Worm (Caenorhabditis elegans) whole organism, early embryonic: ENCODE data around the gene ZK177.3.

Experiments used
- B0310.2 ChIP-seq: sonication (generic microtip); optimal IDR thresholded peaks from 2 replicates; lab custom pipeline; 2016; ENCODE audit warnings: mild to moderate bottlenecking, missing genetic modification characterization, missing compliant biosample characterization
- F13C5.2 ChIP-seq: sonication (generic microtip); optimal IDR thresholded peaks from 2 replicates; lab custom pipeline; 2017; ENCODE audit warnings: mild to moderate bottlenecking, missing genetic modification characterization, inconsistent platforms, missing compliant biosample characterization
- aly-1 ChIP-seq: sonication (generic microtip); optimal IDR thresholded peaks from 2 replicates; lab custom pipeline; 2016; ENCODE audit warnings: missing genetic modification characterization, missing compliant biosample characterization
- ama-1 ChIP-seq: fragments of 150-350 bp; optimal IDR thresholded peaks from 2 replicates; lab custom pipeline; 2014
- ceh-13 ChIP-seq: fragments of 200-800 bp; sonication (Bioruptor generic); optimal IDR thresholded peaks from 2 replicates; lab custom pipeline; 2018; ENCODE audit warnings: mild to moderate bottlenecking, missing genetic modification characterization, missing compliant biosample characterization
- ceh-36 ChIP-seq: sonication (generic microtip); optimal IDR thresholded peaks from 2 replicates; lab custom pipeline; 2016; ENCODE audit warnings: missing genetic modification characterization, inconsistent platforms, missing compliant biosample characterization
- ets-7 ChIP-seq: sonication (generic microtip); optimal IDR thresholded peaks from 2 replicates; lab custom pipeline; 2016; ENCODE audit warnings: missing genotype, missing genetic modification characterization, missing compliant biosample characterization
- flt-1 ChIP-seq: fragments of 200-800 bp; sonication (Bioruptor generic); IDR thresholded peaks from 2 replicates; pipeline ENCODE4 v1.3.6; 2022; ENCODE audit warnings: missing genetic modification characterization, missing compliant biosample characterization
- hmbx-1 ChIP-seq: sonication (generic microtip); optimal IDR thresholded peaks from 2 replicates; lab custom pipeline; 2016; ENCODE audit warnings: mild to moderate bottlenecking, missing genetic modification characterization, missing compliant biosample characterization
- hmg-4 ChIP-seq: fragments of 200-800 bp; sonication (Bioruptor generic); optimal IDR thresholded peaks from 2 replicates; lab custom pipeline; 2018; ENCODE audit warnings: mild to moderate bottlenecking, missing genetic modification characterization, missing compliant biosample characterization
- hnd-1 ChIP-seq: sonication (generic microtip); optimal IDR thresholded peaks from 2 replicates; lab custom pipeline; 2016; ENCODE audit warnings: missing genetic modification characterization, missing compliant biosample characterization
- pes-1 ChIP-seq: fragments of 200-800 bp; sonication (Bioruptor generic); IDR thresholded peaks from 2 replicates; pipeline ENCODE4 v1.3.6; 2022; ENCODE audit warnings: missing genetic modification reagents, missing genetic modification characterization, missing compliant biosample characterization
- scrt-1 ChIP-seq: fragments of 200-800 bp; sonication (Bioruptor generic); IDR thresholded peaks from 2 replicates; pipeline ENCODE4 v1.3.6; 2022; ENCODE audit warnings: missing genetic modification characterization, missing compliant biosample characterization
- sea-1 ChIP-seq: fragments of 200-800 bp; sonication (Bioruptor generic); conservative IDR thresholded peaks from 2 replicates; pipeline ENCODE4 v1.3.6; 2022; ENCODE audit warnings: missing genetic modification characterization, missing compliant biosample characterization
- tbx-11 ChIP-seq: fragments of 200-800 bp; sonication (Bioruptor generic); IDR thresholded peaks from 2 replicates; pipeline ENCODE4 v1.3.6; 2022; ENCODE audit warnings: missing genetic modification characterization, missing compliant biosample characterization
- tbx-37 ChIP-seq: fragments of 200-800 bp; sonication (Bioruptor generic); conservative IDR thresholded peaks from 2 replicates; pipeline ENCODE4 v1.3.6; 2022; ENCODE audit warnings: missing genetic modification reagents, missing genetic modification characterization, missing compliant biosample characterization
- tra-4 ChIP-seq: sonication (generic microtip); optimal IDR thresholded peaks from 2 replicates; lab custom pipeline; 2017; ENCODE audit warnings: missing genetic modification characterization, missing compliant biosample characterization

The ZK177.3 gene

ce11 chrII:5511417-5512353 is 4.0 kb upstream of the ZK177.3 start:
- no peak for TF ChIP-seq aly-1 (tag; lab: Kevin White, UChicago)
- TF ChIP-seq flt-1 (GFP tag; lab: Robert Waterston, UW), result no peak
- no peak for TF ChIP-seq tra-4 (tag; lab: Kevin White, UChicago)
- no peak for TF ChIP-seq sea-1 (GFP tag; lab: Robert Waterston, UW)
- no peak for TF ChIP-seq F13C5.2 (tag; lab: Kevin White, UChicago)
- TF ChIP-seq B0310.2 (tag; lab: Kevin White, UChicago), result no peak
- TF ChIP-seq hnd-1, result no peak
- no peak for TF ChIP-seq scrt-1
- no peak for TF ChIP-seq hmbx-1 (tag; lab: Kevin White, UChicago)
- TF ChIP-seq ets-7 (tag; lab: Kevin White, UChicago), result no peak
- no peak for TF ChIP-seq tbx-11 (GFP tag; lab: Robert Waterston, UW)
- no peak for TF ChIP-seq ceh-13 (GFP tag; lab: Kevin White, UChicago)
- TF ChIP-seq pes-1 (GFP tag; lab: Robert Waterston, UW), result no peak
- TF ChIP-seq ama-1 (lab: Kevin White, UChicago), result no peak
- no peak for TF ChIP-seq tbx-37 (GFP tag; lab: Robert Waterston, UW)
- no peak for TF ChIP-seq ceh-36 (tag; lab: Kevin White, UChicago)

DNA sequence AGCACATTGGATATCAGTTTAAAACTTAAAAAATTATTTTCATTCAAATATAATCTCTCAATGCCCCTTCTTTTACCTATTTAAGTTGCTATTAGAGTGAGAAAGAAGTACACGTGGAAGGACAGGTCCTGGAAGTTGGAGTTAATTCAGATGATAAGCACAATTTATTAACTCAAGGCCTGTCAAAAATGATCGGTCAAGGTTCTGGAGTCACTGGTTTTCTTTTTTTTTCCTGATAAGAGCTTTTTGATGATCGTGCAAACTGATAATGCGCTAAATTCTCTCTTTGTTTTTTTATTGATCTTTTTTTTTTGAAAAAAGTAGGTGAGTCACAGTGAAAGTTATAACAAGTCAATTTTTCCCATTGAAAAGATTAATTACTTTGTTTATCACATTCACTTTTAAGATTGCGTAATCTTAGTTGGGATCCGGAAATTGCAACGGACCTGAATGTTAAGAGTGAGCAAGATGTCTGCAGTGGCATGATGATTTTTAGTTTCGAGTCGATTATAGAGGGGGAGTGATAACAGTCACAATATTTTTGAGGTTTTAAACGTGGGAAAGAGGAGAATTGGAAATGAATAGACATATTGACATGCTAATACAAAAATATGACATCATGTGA is 3.1 kb upstream of the ZK177.3 start:
- TF ChIP-seq hnd-1, result no peak
- no peak for TF ChIP-seq tbx-11 (GFP tag; lab: Robert Waterston, UW)
- no peak for TF ChIP-seq ets-7 (tag; lab: Kevin White, UChicago)
- TF ChIP-seq B0310.2 (tag; lab: Kevin White, UChicago), result no peak
- no peak for TF ChIP-seq ama-1 (lab: Kevin White, UChicago)
- TF ChIP-seq hmbx-1 (tag; lab: Kevin White, UChicago), result no peak
- no peak for TF ChIP-seq hmg-4 (GFP tag; lab: Kevin White, UChicago)
- no peak for TF ChIP-seq pes-1 (GFP tag; lab: Robert Waterston, UW)
- TF ChIP-seq ceh-36 (tag; lab: Kevin White, UChicago), result no peak
- no peak for TF ChIP-seq F13C5.2 (tag; lab: Kevin White, UChicago)
- TF ChIP-seq tbx-37 (GFP tag; lab: Robert Waterston, UW), result no peak
- no peak for TF ChIP-seq ceh-13 (GFP tag; lab: Kevin White, UChicago)
- no peak for TF ChIP-seq scrt-1
- no peak for TF ChIP-seq aly-1 (tag; lab: Kevin White, UChicago)
- no peak for TF ChIP-seq tra-4 (tag; lab: Kevin White, UChicago)
- TF ChIP-seq sea-1 (GFP tag; lab: Robert Waterston, UW), result no peak
- no peak for TF ChIP-seq flt-1 (GFP tag; lab: Robert Waterston, UW)

DNA sequence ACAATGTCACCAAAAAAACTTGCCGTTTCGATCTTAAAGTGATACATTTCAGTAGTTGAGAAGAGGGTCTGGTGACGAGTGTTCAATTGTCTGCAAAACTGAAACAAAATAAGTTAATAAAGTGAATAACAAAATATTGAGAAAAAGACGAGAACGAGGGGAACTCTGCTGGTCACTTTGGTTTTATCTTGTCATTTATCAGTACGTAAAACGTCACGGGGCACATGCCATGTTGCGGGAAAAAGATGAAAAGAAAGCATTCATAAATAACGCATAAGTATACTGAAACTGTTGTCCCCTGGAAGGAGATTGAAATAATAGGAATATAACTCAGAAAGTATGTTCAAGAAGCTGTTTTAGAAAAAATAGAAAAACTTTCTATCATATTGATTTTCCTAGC is 796 bp upstream of the ZK177.3 start, which contains the start of gene sahd-1:
TSS of gene sahd-1 (minus strand) at position 100 of the 400 bp plus-strand sequence.
- TF ChIP-seq hnd-1, result no peak
- no peak for TF ChIP-seq pes-1 (GFP tag; lab: Robert Waterston, UW)
- TF ChIP-seq ceh-36 (tag; lab: Kevin White, UChicago), result no peak
- no peak for TF ChIP-seq scrt-1
- no peak for TF ChIP-seq hmbx-1 (tag; lab: Kevin White, UChicago)
- no peak for TF ChIP-seq tbx-11 (GFP tag; lab: Robert Waterston, UW)
- no peak for TF ChIP-seq tbx-37 (GFP tag; lab: Robert Waterston, UW)

DNA sequence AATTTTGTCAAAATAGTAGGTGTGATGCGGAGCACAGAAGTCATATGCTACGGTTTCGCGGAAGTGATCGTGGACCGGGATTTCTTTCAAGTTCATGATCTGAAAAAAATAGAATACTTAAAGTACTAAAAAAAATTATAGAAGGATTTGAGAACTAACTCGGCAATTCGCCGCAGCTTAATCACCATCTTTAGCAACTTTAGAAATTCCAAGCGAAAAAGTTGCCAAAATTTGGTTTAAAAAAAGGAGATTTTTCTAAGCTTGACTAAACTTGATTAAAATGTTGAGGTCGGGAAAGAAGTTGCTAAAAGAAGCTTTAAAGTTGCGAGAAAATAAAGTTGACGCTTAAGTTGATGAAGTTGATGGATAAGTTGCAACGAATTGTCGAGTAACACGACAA is 2.0 kb downstream of the ZK177.3 start, which contains the start of gene ZK177.9:
TSS of gene ZK177.9 (minus strand) at position 101 of the 400 bp plus-strand sequence.
- TF ChIP-seq tra-4 (tag; lab: Kevin White, UChicago) (no peak), F13C5.2 (tag; lab: Kevin White, UChicago) (no peak), hmg-4 (GFP tag; lab: Kevin White, UChicago) (no peak), flt-1 (GFP tag; lab: Robert Waterston, UW) (no peak)

DNA sequence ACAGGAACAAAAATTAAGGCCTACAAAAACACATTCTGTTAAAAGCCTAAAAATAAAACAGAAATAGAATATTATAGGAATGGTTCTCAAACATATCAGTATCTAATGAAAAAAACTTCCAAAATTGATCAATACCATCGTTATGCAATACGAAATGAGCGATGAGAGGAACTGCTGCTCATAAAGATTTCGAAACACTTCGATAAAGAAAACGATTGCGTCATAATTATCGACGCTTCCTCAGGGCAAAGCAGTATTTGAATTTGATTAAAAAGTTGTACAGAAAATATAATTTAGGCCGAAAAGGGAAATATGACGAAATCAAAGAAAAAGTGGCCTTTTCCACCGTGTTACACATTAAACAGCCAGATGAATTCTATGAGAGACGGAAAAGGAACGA is 2.4 kb downstream of the ZK177.3 start:
- TF ChIP-seq aly-1 (tag; lab: Kevin White, UChicago), result no peak
- no peak for TF ChIP-seq tbx-37 (GFP tag; lab: Robert Waterston, UW)
- no peak for TF ChIP-seq tra-4 (tag; lab: Kevin White, UChicago)
- TF ChIP-seq ceh-13 (GFP tag; lab: Kevin White, UChicago), result no peak
- no peak for TF ChIP-seq ama-1 (lab: Kevin White, UChicago)
- TF ChIP-seq ets-7 (tag; lab: Kevin White, UChicago), result no peak
- no peak for TF ChIP-seq B0310.2 (tag; lab: Kevin White, UChicago)

- TF ChIP-seq tra-4 (tag; lab: Kevin White, UChicago) (no peak), aly-1 (tag; lab: Kevin White, UChicago) (no peak), ets-7 (tag; lab: Kevin White, UChicago) (no peak), pes-1 (GFP tag; lab: Robert Waterston, UW) (no peak), hmg-4 (GFP tag; lab: Kevin White, UChicago) (no peak), F13C5.2 (tag; lab: Kevin White, UChicago) (no peak)
Observed at ce11 chrII:5518910-5519309, 3.3 kb downstream of the ZK177.3 start, which contains the start of gene ZK177.2. Gene ZK177.2 (plus strand): TSS chrII:5519210.

DNA sequence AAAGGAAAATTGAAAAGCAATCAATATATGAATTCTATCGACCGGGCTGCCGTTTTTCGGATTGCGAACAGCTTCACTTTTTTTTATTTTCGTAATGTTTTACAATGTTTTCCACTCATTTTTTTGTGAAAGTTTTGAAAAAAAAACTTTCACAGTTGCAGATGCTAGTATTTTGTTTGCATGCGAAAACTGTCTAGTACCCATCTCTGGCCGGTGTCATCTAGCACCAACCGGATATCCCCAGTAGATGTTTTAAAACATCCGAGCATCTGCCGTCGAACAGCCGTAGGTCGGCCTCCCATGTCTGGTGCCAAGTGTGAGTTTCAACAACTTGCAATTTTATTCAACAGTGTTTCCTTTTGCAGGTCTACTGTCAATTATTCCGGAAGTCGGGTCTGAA is 5.8 kb downstream of the ZK177.3 start, which contains the start of gene ZK177.12:
TSS of gene ZK177.12 (plus strand) at position 301 of the 400 bp plus-strand sequence.
- no peak for TF ChIP-seq flt-1 (GFP tag; lab: Robert Waterston, UW)
- TF ChIP-seq B0310.2 (tag; lab: Kevin White, UChicago), result no peak
- TF ChIP-seq tbx-11 (GFP tag; lab: Robert Waterston, UW), result no peak
- TF ChIP-seq sea-1 (GFP tag; lab: Robert Waterston, UW), result no peak
- TF ChIP-seq F13C5.2 (tag; lab: Kevin White, UChicago), result no peak
- TF ChIP-seq ceh-13 (GFP tag; lab: Kevin White, UChicago), result no peak
- no peak for TF ChIP-seq hmbx-1 (tag; lab: Kevin White, UChicago)
- no peak for TF ChIP-seq ceh-36 (tag; lab: Kevin White, UChicago)
- no peak for TF ChIP-seq pes-1 (GFP tag; lab: Robert Waterston, UW)
- TF ChIP-seq ets-7 (tag; lab: Kevin White, UChicago), result no peak
- no peak for TF ChIP-seq tra-4 (tag; lab: Kevin White, UChicago)
- TF ChIP-seq tbx-37 (GFP tag; lab: Robert Waterston, UW), result no peak
